Worm (Caenorhabditis elegans) whole organism, mixed stage, embryonic: ENCODE measurements around the gene F42D1.4.

Source experiments
- M03D4.4 ChIP-seq: sonication (generic microtip); optimal IDR thresholded peaks from 2 replicates; lab custom pipeline; 2017; ENCODE audit warnings: mild to moderate bottlenecking, missing genetic modification characterization, missing compliant biosample characterization
- bed-3 ChIP-seq: fragments of 200-800 bp; sonication (Bioruptor generic); optimal IDR thresholded peaks from 3 replicates; lab custom pipeline; 2018; ENCODE audit warnings: mild to moderate bottlenecking, missing genetic modification characterization, moderate library complexity, missing compliant biosample characterization
- blmp-1 ChIP-seq: fragments of 150-350 bp; optimal IDR thresholded peaks from 2 replicates; lab custom pipeline; 2014; ENCODE audit warnings: missing biosample characterization, missing genetic modification characterization
- ceh-39 ChIP-seq: fragments of 150-350 bp; optimal IDR thresholded peaks from 2 replicates; lab custom pipeline; 2014; ENCODE audit warnings: missing biosample characterization, missing genetic modification characterization
- ceh-83 ChIP-seq: fragments of 200-800 bp; sonication (Bioruptor generic); optimal IDR thresholded peaks from 2 replicates; lab custom pipeline; 2018; ENCODE audit warnings: mild to moderate bottlenecking, missing genetic modification characterization, missing compliant biosample characterization
- ces-1 ChIP-seq: fragments of 150-350 bp; optimal IDR thresholded peaks from 2 replicates; lab custom pipeline; 2014; ENCODE audit warnings: missing biosample characterization, missing genetic modification reagents, missing genetic modification characterization
- cnd-1 ChIP-seq: fragments of 200-800 bp; sonication (Bioruptor generic); optimal IDR thresholded peaks from 2 replicates; lab custom pipeline; 2018; ENCODE audit warnings: mild to moderate bottlenecking, missing genetic modification characterization, missing compliant biosample characterization
- drap-1 ChIP-seq: fragments of 200-800 bp; sonication (Bioruptor generic); optimal IDR thresholded peaks from 3 replicates; lab custom pipeline; 2018; ENCODE audit warnings: mild to moderate bottlenecking, missing genetic modification characterization, missing compliant biosample characterization
- elt-1 ChIP-seq: sonication (generic microtip); optimal IDR thresholded peaks from 2 replicates; lab custom pipeline; 2017; ENCODE audit warnings: missing genetic modification characterization, mild to moderate bottlenecking, missing compliant biosample characterization, antibody characterized with exemption, moderate library complexity, borderline replicate concordance; ENCODE audit not compliant: insufficient read depth
- flh-1 ChIP-seq: fragments of 200-800 bp; sonication (Bioruptor generic); optimal IDR thresholded peaks from 2 replicates; lab custom pipeline; 2018; ENCODE audit warnings: mild to moderate bottlenecking, missing genetic modification characterization, moderate library complexity, missing compliant biosample characterization
- ham-2 ChIP-seq: fragments of 200-800 bp; sonication (Bioruptor generic); optimal IDR thresholded peaks from 2 replicates; lab custom pipeline; 2018; ENCODE audit warnings: mild to moderate bottlenecking, missing genetic modification characterization, missing compliant biosample characterization
- hlh-1 ChIP-seq: fragments of 150-350 bp; optimal IDR thresholded peaks from 2 replicates; lab custom pipeline; 2014; ENCODE audit warnings: missing biosample characterization, missing genetic modification reagents, missing genetic modification characterization
- mab-5 ChIP-seq: fragments of 150-350 bp; optimal IDR thresholded peaks from 2 replicates; lab custom pipeline; 2014; ENCODE audit warnings: missing biosample characterization, missing genetic modification characterization
- mep-1 ChIP-seq: fragments of 150-350 bp; optimal IDR thresholded peaks from 2 replicates; lab custom pipeline; 2017; ENCODE audit warnings: missing biosample characterization, missing genetic modification reagents, missing genetic modification characterization, inconsistent platforms
- mls-2 ChIP-seq: sonication (generic microtip); optimal IDR thresholded peaks from 2 replicates; lab custom pipeline; 2016; ENCODE audit warnings: mild to moderate bottlenecking, missing genetic modification characterization, moderate library complexity, missing compliant biosample characterization
- nhr-12 ChIP-seq: fragments of 150-350 bp; optimal IDR thresholded peaks from 2 replicates; lab custom pipeline; 2014; ENCODE audit warnings: missing biosample characterization, missing genetic modification characterization
- nhr-237 ChIP-seq: fragments of 150-350 bp; optimal IDR thresholded peaks from 2 replicates; lab custom pipeline; 2014; ENCODE audit warnings: missing biosample characterization, missing genetic modification characterization
- nhr-28 ChIP-seq: fragments of 150-350 bp; optimal IDR thresholded peaks from 2 replicates; lab custom pipeline; 2014; ENCODE audit warnings: missing biosample characterization, missing genetic modification characterization
- pha-4 ChIP-seq: fragments of 150-350 bp; optimal IDR thresholded peaks from 2 replicates; lab custom pipeline; 2018; ENCODE audit warnings: missing biosample characterization, missing genetic modification reagents, missing genetic modification characterization
- sem-2 ChIP-seq: fragments of 200-800 bp; sonication (Bioruptor generic); optimal IDR thresholded peaks from 2 replicates; lab custom pipeline; 2018; ENCODE audit warnings: mild to moderate bottlenecking, missing genetic modification characterization, missing compliant biosample characterization
- snpc-4 ChIP-seq: fragments of 150-350 bp; optimal IDR thresholded peaks from 2 replicates; lab custom pipeline; 2014; ENCODE audit warnings: missing biosample characterization, missing genetic modification characterization
- sptf-1 ChIP-seq: sonication (generic microtip); optimal IDR thresholded peaks from 2 replicates; lab custom pipeline; 2017; ENCODE audit warnings: mild to moderate bottlenecking, missing genetic modification characterization, moderate library complexity, missing compliant biosample characterization
- tbx-8 ChIP-seq: fragments of 200-800 bp; sonication (Bioruptor generic); optimal IDR thresholded peaks from 2 replicates; lab custom pipeline; 2018; ENCODE audit warnings: mild to moderate bottlenecking, missing genetic modification characterization, moderate library complexity, missing compliant biosample characterization
- unc-120 ChIP-seq: sonication (generic microtip); optimal IDR thresholded peaks from 2 replicates; lab custom pipeline; 2017; ENCODE audit warnings: missing genetic modification characterization, missing compliant biosample characterization; ENCODE audit not compliant: poor library complexity, severe bottlenecking
- unc-39 ChIP-seq: fragments of 150-350 bp; optimal IDR thresholded peaks from 2 replicates; lab custom pipeline; 2014; ENCODE audit warnings: missing biosample characterization, missing genetic modification characterization
- unc-62 ChIP-seq: fragments of 150-350 bp; optimal IDR thresholded peaks from 2 replicates; lab custom pipeline; 2014; ENCODE audit warnings: missing biosample characterization, missing genetic modification reagents, missing genetic modification characterization
- zip-8 ChIP-seq: fragments of 150-350 bp; optimal IDR thresholded peaks from 2 replicates; lab custom pipeline; 2014; ENCODE audit warnings: missing biosample characterization, missing genetic modification characterization
- ztf-11 ChIP-seq: fragments of 150-350 bp; optimal IDR thresholded peaks from 2 replicates; lab custom pipeline; 2014; ENCODE audit warnings: missing biosample characterization, missing genetic modification characterization

The F42D1.4 gene

ce11 chrX:14808796-14809195, 1.8 kb downstream of the F42D1.4 start:
- no peak for TF ChIP-seq pha-4 (tag; lab: Kevin White, UChicago)
- no peak for TF ChIP-seq bed-3 (GFP tag; lab: Kevin White, UChicago)
- TF ChIP-seq ceh-83 (GFP tag; lab: Kevin White, UChicago), result no peak
- no peak for TF ChIP-seq nhr-28
- no peak for TF ChIP-seq drap-1 (GFP tag; lab: Kevin White, UChicago)
- TF ChIP-seq, all 35 proteins: peak for 0

- no peak for TF ChIP-seq ceh-39 (tag; lab: Kevin White, UChicago)
- TF ChIP-seq ztf-11 (tag; lab: Kevin White, UChicago), result no peak
- no peak for TF ChIP-seq ceh-83 (GFP tag; lab: Kevin White, UChicago)
- TF ChIP-seq nhr-237 (tag; lab: Kevin White, UChicago), result no peak
- TF ChIP-seq tbx-8 (GFP tag; lab: Kevin White, UChicago), result no peak
- no peak for TF ChIP-seq unc-62 (GFP tag; lab: Kevin White, UChicago)
- no peak for TF ChIP-seq unc-120 (tag; lab: Kevin White, UChicago)
- no peak for TF ChIP-seq sptf-1 (tag; lab: Kevin White, UChicago)
- TF ChIP-seq ham-2 (GFP tag; lab: Kevin White, UChicago), result no peak
- TF ChIP-seq sem-2 (GFP tag; lab: Kevin White, UChicago), result no peak
- TF ChIP-seq M03D4.4 (tag; lab: Kevin White, UChicago), result no peak
- no peak for TF ChIP-seq zip-8 (tag; lab: Kevin White, UChicago)
- no peak for TF ChIP-seq nhr-12 (tag; lab: Kevin White, UChicago)
- no peak for TF ChIP-seq unc-39 (tag; lab: Kevin White, UChicago)
- no peak for TF ChIP-seq elt-1 (tag; lab: Kevin White, UChicago)
- no peak for TF ChIP-seq cnd-1 (tag; lab: Kevin White, UChicago)
Observed at ce11 chrX:14809905-14810304, 2.9 kb downstream of the F42D1.4 start.

ce11 chrX:14810718-14811117, 3.7 kb downstream of the F42D1.4 start, which contains the start of gene atf-4:
Gene atf-4 (minus strand): TSS chrX:14810810.
- TF ChIP-seq ceh-83 (GFP tag; lab: Kevin White, UChicago) (no peak), drap-1 (GFP tag; lab: Kevin White, UChicago) (no peak), mls-2 (tag; lab: Kevin White, UChicago) (no peak), ham-2 (GFP tag; lab: Kevin White, UChicago) (peak; percentile 46), mep-1 (peak; percentile 7), bed-3 (GFP tag; lab: Kevin White, UChicago) (no peak), ceh-39 (tag; lab: Kevin White, UChicago) (no peak), cnd-1 (tag; lab: Kevin White, UChicago) (no peak), unc-120 (tag; lab: Kevin White, UChicago) (peak; percentile 46), mab-5 (tag; lab: Kevin White, UChicago) (no peak), hlh-1 (tag; lab: Kevin White, UChicago) (peak; percentile 24)

- TF ChIP-seq sem-2 (GFP tag; lab: Kevin White, UChicago) (no peak), unc-62 (GFP tag; lab: Kevin White, UChicago) (no peak), ham-2 (GFP tag; lab: Kevin White, UChicago) (no peak), flh-1 (GFP tag; lab: Kevin White, UChicago) (no peak), blmp-1 (tag; lab: Kevin White, UChicago) (no peak), drap-1 (GFP tag; lab: Kevin White, UChicago) (no peak), unc-39 (tag; lab: Kevin White, UChicago) (no peak), snpc-4 (tag; lab: Kevin White, UChicago) (no peak), unc-120 (tag; lab: Kevin White, UChicago) (no peak)
Observed at ce11 chrX:14812061-14812460, 5.0 kb downstream of the F42D1.4 start, which contains the start of gene T04C10.3. Gene T04C10.3 (plus strand): TSS chrX:14812361.

ce11 chrX:14813398-14813797, 6.4 kb downstream of the F42D1.4 start:
- TF ChIP-seq hlh-1 (tag; lab: Kevin White, UChicago) (peak; percentile 33), sptf-1 (tag; lab: Kevin White, UChicago) (no peak), drap-1 (GFP tag; lab: Kevin White, UChicago) (peak; percentile 5), nhr-237 (tag; lab: Kevin White, UChicago) (peak; percentile 75), ham-2 (GFP tag; lab: Kevin White, UChicago) (no peak), ces-1 (GFP tag; lab: Kevin White, UChicago) (peak; percentile 63), pha-4 (tag; lab: Kevin White, UChicago) (peak; percentile 49), mep-1 (peak; percentile 64)
